Worm (Caenorhabditis elegans) whole organism, L4 larva: Measurements from ENCODE around the gene gst-33.

ENCODE experiments used
- lsy-2 ChIP-seq, 2 experiments: fragments of 150-350 bp in 1 of 2; sonication (generic microtip) in 1 of 2; optimal IDR thresholded peaks; 2 replicates each; lab custom pipeline; 2014 to 2017; ENCODE audit warnings: missing biosample characterization in 2 of 2, missing genetic modification characterization in 2 of 2
- nhr-6 ChIP-seq: fragments of 150-350 bp; optimal IDR thresholded peaks from 2 replicates; lab custom pipeline; 2014; ENCODE audit warnings: missing biosample characterization, missing genetic modification characterization
- pha-4 ChIP-seq, 2 experiments: fragments of 150-350 bp in 1 of 2; fragments of 200-800 bp in 1 of 2; sonication (Bioruptor generic) in 1 of 2; IDR thresholded peaks in 1 of 2; optimal IDR thresholded peaks in 1 of 2; 2 replicates each; pipeline versions ENCODE4 v1.3.6 to Lab custom; 2014 to 2022; ENCODE audit warnings: missing genetic modification characterization in 2 of 2, missing genetic modification reagents in 2 of 2, missing biosample characterization in 1 of 2, missing compliant biosample characterization in 1 of 2
- spr-1 ChIP-seq: sonication (generic microtip); optimal IDR thresholded peaks from 2 replicates; lab custom pipeline; 2016; ENCODE audit warnings: mild to moderate bottlenecking, missing genetic modification characterization, missing compliant biosample characterization
- unc-39 ChIP-seq: sonication (generic microtip); optimal IDR thresholded peaks from 2 replicates; lab custom pipeline; 2017; ENCODE audit warnings: missing biosample characterization, missing genetic modification characterization

DNA sequence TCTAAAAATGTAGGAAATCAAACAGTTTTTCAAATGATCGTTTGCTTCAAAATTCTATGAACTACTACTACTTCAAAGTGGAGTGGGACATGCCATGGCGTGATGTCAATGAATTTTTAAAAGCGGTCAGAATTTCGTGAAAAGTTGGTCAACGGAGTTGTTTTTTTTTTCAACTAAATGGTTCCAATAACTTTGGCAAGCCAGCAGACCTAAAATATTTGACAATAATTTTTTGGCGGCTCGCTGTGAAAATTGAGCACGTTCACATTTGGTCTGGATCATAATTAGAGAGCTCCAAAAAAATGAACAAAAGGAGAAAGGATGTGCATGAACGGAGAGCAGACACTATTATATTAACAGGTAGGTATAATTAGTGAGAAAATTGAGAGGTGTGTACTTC, 18.0 kb downstream of the gst-33 start:
- TF ChIP-seq unc-39 (tag; lab: Kevin White, UChicago) (no peak), spr-1 (tag; lab: Kevin White, UChicago) (no peak), nhr-6 (tag; lab: Kevin White, UChicago) (no peak), pha-4 (GFP tag; IDR thresholded peaks at IDR 0.05; lab: Robert Waterston, UW) (no peak), pha-4 (tag; optimal IDR thresholded peaks at IDR 0.05; lab: Kevin White, UChicago) (no peak), lsy-2 (tag; optimal IDR thresholded peaks at IDR 0.05; lab: Kevin White, UChicago) (no peak)
